Fruit fly (Drosophila melanogaster) whole organism, embryonic: ENCODE measurements around the gene jdp.
A peak's percentile ranks its signal among the peaks of the same experiment; 100 is the strongest.

Experiments
- ATbp ChIP-seq: fragments of 200-800 bp; sonication (Bioruptor generic); optimal IDR thresholded peaks from 2 replicates; lab custom pipeline; 2017; ENCODE audit warnings: missing biosample characterization, mild to moderate bottlenecking, missing genetic modification characterization, missing genetic modification reagents
- Atf-2 ChIP-seq: fragments of 200-800 bp; sonication (Bioruptor generic); optimal IDR thresholded peaks from 2 replicates; lab custom pipeline; 2016; ENCODE audit warnings: missing biosample characterization, missing genetic modification characterization
- B-H2 ChIP-seq: fragments of 200-800 bp; sonication (Bioruptor generic); optimal IDR thresholded peaks from 2 replicates; lab custom pipeline; 2018; ENCODE audit warnings: missing biosample characterization, mild to moderate bottlenecking, missing genetic modification characterization
- CG10321 ChIP-seq: fragments of 200-800 bp; sonication (Bioruptor generic); IDR thresholded peaks from 2 replicates; pipeline ENCODE4 v1.3.6; 2022; ENCODE audit warnings: missing biosample characterization, missing genetic modification characterization
- CG10366 ChIP-seq: fragments of 200-800 bp; sonication (Bioruptor generic); IDR thresholded peaks from 2 replicates; pipeline ENCODE4 v1.3.6; 2022; ENCODE audit warnings: missing biosample characterization, missing genetic modification characterization
- CG10565 ChIP-seq: fragments of 200-800 bp; sonication (Bioruptor generic); optimal IDR thresholded peaks from 3 replicates; lab custom pipeline; 2016; ENCODE audit warnings: missing biosample characterization, mild to moderate bottlenecking, missing genetic modification characterization
- CG11723 ChIP-seq: fragments of 200-800 bp; sonication (Bioruptor generic); optimal IDR thresholded peaks from 2 replicates; lab custom pipeline; 2017; ENCODE audit warnings: missing biosample characterization, mild to moderate bottlenecking, missing genetic modification characterization
- CG12071 ChIP-seq: fragments of 200-800 bp; sonication (Bioruptor generic); optimal IDR thresholded peaks from 3 replicates; lab custom pipeline; 2018; ENCODE audit warnings: missing biosample characterization, mild to moderate bottlenecking, missing genetic modification characterization
- CG14441 ChIP-seq: fragments of 200-800 bp; sonication (Bioruptor generic); IDR thresholded peaks from 2 replicates; pipeline ENCODE4 v1.3.6; 2022; ENCODE audit warnings: missing biosample characterization, missing genetic modification characterization
- CG16779 ChIP-seq: fragments of 200-800 bp; sonication (Bioruptor generic); IDR thresholded peaks from 2 replicates; pipeline ENCODE4 v1.3.6; 2022; ENCODE audit warnings: missing biosample characterization, missing genetic modification characterization
- CG17385 ChIP-seq: fragments of 200-800 bp; sonication (Bioruptor generic); optimal IDR thresholded peaks from 3 replicates; lab custom pipeline; 2018; ENCODE audit warnings: missing biosample characterization, mild to moderate bottlenecking, missing genetic modification characterization
- CG17912 ChIP-seq: fragments of 200-800 bp; sonication (Bioruptor generic); optimal IDR thresholded peaks from 2 replicates; lab custom pipeline; 2018; ENCODE audit warnings: missing biosample characterization, mild to moderate bottlenecking, missing genetic modification characterization
- CG32767 ChIP-seq: fragments of 200-800 bp; sonication (Bioruptor generic); IDR thresholded peaks from 2 replicates; pipeline ENCODE4 v1.3.6; 2022; ENCODE audit warnings: missing biosample characterization, missing genetic modification characterization
- CG9797 ChIP-seq: fragments of 200-800 bp; sonication (Bioruptor generic); optimal IDR thresholded peaks from 3 replicates; lab custom pipeline; 2018; ENCODE audit warnings: missing biosample characterization, mild to moderate bottlenecking, missing genetic modification characterization
- Dek ChIP-seq: fragments of 200-800 bp; sonication (Bioruptor generic); optimal IDR thresholded peaks from 3 replicates; lab custom pipeline; 2019; ENCODE audit warnings: missing biosample characterization, mild to moderate bottlenecking, missing genetic modification characterization, moderate library complexity
- Dll ChIP-seq: fragments of 200-800 bp; sonication (Bioruptor generic); IDR thresholded peaks from 4 replicates; pipeline ENCODE4 v1.3.6; 2022; ENCODE audit warnings: missing biosample characterization, missing genetic modification characterization; ENCODE audit not compliant: partially characterized antibody
- Doc2 ChIP-seq: fragments of 200-800 bp; sonication (Bioruptor generic); IDR thresholded peaks from 2 replicates; pipeline ENCODE4 v1.3.6; 2022; ENCODE audit warnings: missing biosample characterization, missing genetic modification characterization
- Doc3 ChIP-seq: fragments of 200-800 bp; sonication (Bioruptor generic); IDR thresholded peaks from 3 replicates; pipeline ENCODE4 v1.3.6; 2022; ENCODE audit warnings: missing biosample characterization, missing genetic modification characterization; ENCODE audit not compliant: partially characterized antibody
- E2f2 ChIP-seq: fragments of 200-800 bp; sonication (Bioruptor generic); IDR thresholded peaks from 2 replicates; pipeline ENCODE4 v1.3.6; 2022; ENCODE audit warnings: missing biosample characterization, missing genetic modification characterization
- Ets65A ChIP-seq: fragments of 200-800 bp; sonication (Bioruptor generic); peaks from one replicate; lab custom pipeline; 2016; ENCODE audit warnings: missing biosample characterization, missing genetic modification characterization
- HmgZ ChIP-seq: fragments of 200-800 bp; sonication (Bioruptor generic); optimal IDR thresholded peaks from 2 replicates; lab custom pipeline; 2018; ENCODE audit warnings: missing biosample characterization, mild to moderate bottlenecking, missing genetic modification characterization
- Nf-YC ChIP-seq: fragments of 200-800 bp; optimal IDR thresholded peaks from 3 replicates; lab custom pipeline; 2019; ENCODE audit warnings: missing biosample characterization, mild to moderate bottlenecking, missing genetic modification characterization, moderate library complexity
- Opbp ChIP-seq: fragments of 200-800 bp; sonication (Bioruptor generic); IDR thresholded peaks from 3 replicates; pipeline ENCODE4 v1.3.6; 2022; ENCODE audit warnings: missing biosample characterization, missing genetic modification characterization; ENCODE audit not compliant: partially characterized antibody
- Pdp1 ChIP-seq, 2 experiments: fragments of 200-800 bp; sonication (Bioruptor generic); optimal IDR thresholded peaks; 3 replicates each; lab custom pipeline; 2016; ENCODE audit warnings: missing biosample characterization in 2 of 2, missing genetic modification characterization in 2 of 2, mild to moderate bottlenecking in 1 of 2, moderate library complexity in 1 of 2
- Ravus ChIP-seq: fragments of 200-800 bp; sonication (Bioruptor generic); IDR thresholded peaks from 2 replicates; pipeline ENCODE4 v1.3.6; 2022; ENCODE audit warnings: missing biosample characterization, missing genetic modification characterization
- Ssrp ChIP-seq: fragments of 200-800 bp; sonication (Bioruptor generic); optimal IDR thresholded peaks from 2 replicates; lab custom pipeline; 2018; ENCODE audit warnings: missing biosample characterization, mild to moderate bottlenecking, missing genetic modification characterization, moderate library complexity
- Taf1 ChIP-seq: fragments of 200-800 bp; sonication (Bioruptor generic); IDR thresholded peaks from 2 replicates; pipeline ENCODE4 v1.3.6; 2022; ENCODE audit warnings: missing biosample characterization, missing genetic modification characterization
- Vsx1 ChIP-seq: fragments of 200-800 bp; sonication (Bioruptor generic); optimal IDR thresholded peaks from 2 replicates; lab custom pipeline; 2017; ENCODE audit warnings: missing biosample characterization, mild to moderate bottlenecking, missing genetic modification characterization, missing genetic modification reagents
- cato ChIP-seq: fragments of 200-800 bp; sonication (Bioruptor generic); optimal IDR thresholded peaks from 2 replicates; lab custom pipeline; 2016; ENCODE audit warnings: missing biosample characterization, missing genetic modification characterization, borderline replicate concordance
- chinmo ChIP-seq: fragments of 200-800 bp; sonication (Bioruptor generic); IDR thresholded peaks from 4 replicates; pipeline ENCODE4 v1.3.6; 2022; ENCODE audit warnings: missing biosample characterization, missing genetic modification characterization; ENCODE audit not compliant: partially characterized antibody
- chm ChIP-seq: fragments of 200-800 bp; sonication (Bioruptor generic); IDR thresholded peaks from 2 replicates; pipeline ENCODE4 v1.3.6; 2022; ENCODE audit warnings: missing biosample characterization, missing genetic modification characterization
- croc ChIP-seq: fragments of 200-800 bp; sonication (Bioruptor generic); conservative IDR thresholded peaks from 3 replicates; pipeline ENCODE4 v1.3.6; 2022; ENCODE audit warnings: missing biosample characterization, missing genetic modification characterization
- crol ChIP-seq: fragments of 200-800 bp; sonication (Bioruptor generic); IDR thresholded peaks from 2 replicates; pipeline ENCODE4 v1.3.6; 2022; ENCODE audit warnings: missing biosample characterization, missing genetic modification characterization
- dimm ChIP-seq: fragments of 200-800 bp; sonication (Bioruptor generic); IDR thresholded peaks from 2 replicates; pipeline ENCODE4 v1.3.6; 2022; ENCODE audit warnings: missing biosample characterization, missing genetic modification characterization
- gem ChIP-seq: fragments of 200-800 bp; sonication (Bioruptor generic); optimal IDR thresholded peaks from 2 replicates; lab custom pipeline; 2019; ENCODE audit warnings: missing biosample characterization, mild to moderate bottlenecking, missing genetic modification characterization, moderate library complexity
- hb ChIP-seq: fragments of 200-800 bp; sonication (Bioruptor generic); IDR thresholded peaks from 3 replicates; pipeline ENCODE4 v1.3.6; 2022; ENCODE audit warnings: missing biosample characterization, missing genetic modification characterization; ENCODE audit not compliant: partially characterized antibody
- jigr1 ChIP-seq: fragments of 200-800 bp; sonication (Bioruptor generic); IDR thresholded peaks from 3 replicates; pipeline ENCODE4 v1.3.6; 2022; ENCODE audit warnings: missing biosample characterization, missing genetic modification characterization
- lola ChIP-seq, 3 experiments: fragments of >200 bp in 2 of 3; fragments of 200-800 bp in 1 of 3; sonication (Bioruptor generic) in 1 of 3; optimal IDR thresholded peaks; 2 replicates each; lab custom pipeline; 2017 to 2019; ENCODE audit warnings: missing biosample characterization in 3 of 3, missing genetic modification characterization in 3 of 3, mild to moderate bottlenecking in 1 of 3, moderate library complexity in 1 of 3
- lov ChIP-seq, 2 experiments: fragments of 200-800 bp in 1 of 2; fragments of >200 bp in 1 of 2; sonication (Bioruptor generic) in 1 of 2; IDR thresholded peaks in 1 of 2; optimal IDR thresholded peaks in 1 of 2; 2 replicates in 1 of 2; 3 replicates in 1 of 2; pipeline versions ENCODE4 v1.3.6 to Lab custom; 2017 to 2022; ENCODE audit warnings: missing biosample characterization in 1 of 2, missing genetic modification characterization in 1 of 2
- phol ChIP-seq: fragments of 200-800 bp; sonication (Bioruptor generic); optimal IDR thresholded peaks from 3 replicates; lab custom pipeline; 2018; ENCODE audit warnings: missing biosample characterization, mild to moderate bottlenecking, missing genetic modification characterization, moderate library complexity
- sc ChIP-seq, 3 experiments: fragments of >200 bp in 2 of 3; fragments of 200-800 bp in 1 of 3; sonication (Bioruptor generic) in 1 of 3; optimal IDR thresholded peaks; 2 replicates in 2 of 3; 3 replicates in 1 of 3; lab custom pipeline; 2017; ENCODE audit warnings: mild to moderate bottlenecking in 1 of 3, missing biosample characterization in 1 of 3, missing genetic modification characterization in 1 of 3, missing genetic modification reagents in 1 of 3
- seq ChIP-seq: fragments of 200-800 bp; sonication (Bioruptor generic); IDR thresholded peaks from 2 replicates; pipeline ENCODE4 v1.3.6; 2022; ENCODE audit warnings: missing biosample characterization, missing genetic modification characterization
- shn ChIP-seq: fragments of 200-800 bp; sonication (Bioruptor generic); optimal IDR thresholded peaks from 3 replicates; lab custom pipeline; 2016; ENCODE audit warnings: missing biosample characterization, missing genetic modification characterization
- vvl ChIP-seq: fragments of 200-800 bp; sonication (Bioruptor generic); IDR thresholded peaks from 2 replicates; pipeline ENCODE4 v1.3.6; 2022; ENCODE audit warnings: missing biosample characterization, missing genetic modification characterization
- zfh1 ChIP-seq: fragments of 200-800 bp; sonication (Bioruptor generic); IDR thresholded peaks from 3 replicates; pipeline ENCODE4 v1.3.6; 2022; ENCODE audit warnings: missing biosample characterization, missing genetic modification characterization

Gene jdp

DNA sequence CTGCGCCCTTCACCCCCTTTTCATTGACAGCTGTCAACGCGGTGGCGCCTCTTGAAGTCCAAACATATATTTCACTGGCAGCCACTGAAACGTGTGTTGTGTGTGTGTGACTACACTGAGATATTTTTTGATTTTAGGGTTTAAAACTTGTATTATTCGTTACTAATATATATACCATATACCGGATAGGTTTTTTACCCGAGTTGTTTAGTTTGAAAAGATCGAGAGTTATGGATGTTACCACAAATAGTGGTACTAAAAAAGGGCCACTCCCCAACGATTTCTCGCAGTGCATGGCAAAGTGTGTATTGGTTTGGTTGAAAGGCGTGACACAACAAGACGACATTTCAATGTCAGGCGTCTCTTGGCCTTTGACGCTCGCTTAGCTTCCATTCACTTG, 9.6 kb upstream of the jdp start (continued):
- TF ChIP-seq CG17385 (GFP tag; lab: Kevin White, UChicago) (peak; percentile 8), Nf-YC (tag; lab: Kevin White, UChicago) (peak; percentile 11), Ets65A (GFP tag; lab: Kevin White, UChicago) (peak; percentile 42), hb (GFP tag; lab: Robert Waterston, UW) (no peak), E2f2 (GFP tag; lab: Robert Waterston, UW) (no peak), Ravus (no peak), Dek (tag; lab: Kevin White, UChicago) (no peak), gem (peak; percentile 57), CG14441 (GFP tag; lab: Robert Waterston, UW) (peak; percentile 11; the same call in 1 of the 2 replicates)

DNA sequence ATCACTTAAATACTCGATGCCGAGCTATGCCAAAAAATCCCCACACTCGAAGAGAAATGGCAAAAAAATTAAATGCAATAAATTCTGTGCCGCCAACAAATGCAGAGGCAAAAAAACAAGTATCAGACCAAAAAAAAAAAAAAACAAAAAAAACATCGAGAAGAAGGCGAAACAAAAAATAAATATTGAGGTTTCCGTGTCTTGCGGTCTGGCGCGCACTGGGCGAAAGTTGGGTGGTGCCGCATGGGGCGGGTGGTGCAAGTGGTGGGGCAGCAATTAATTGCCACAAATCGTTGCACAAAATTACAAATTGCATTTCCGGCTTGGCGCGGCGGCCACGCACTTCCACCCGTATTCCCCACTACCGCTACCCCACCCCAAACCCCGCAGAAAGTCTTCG, 7.6 kb upstream of the jdp start:
- TF ChIP-seq CG10366 (no peak), Pdp1 (GFP tag; optimal IDR thresholded peaks at IDR 0.05; lab: Kevin White, UChicago) (no peak), crol (GFP tag; lab: Robert Waterston, UW) (peak; percentile 61; the same call in 1 of the 2 replicates), jigr1 (GFP tag; lab: Robert Waterston, UW) (no peak), Opbp (GFP tag; lab: Robert Waterston, UW) (no peak)

- TF ChIP-seq HmgZ = no peak
- TF ChIP-seq CG16779 (GFP tag; lab: Robert Waterston, UW) = no peak
- no peak for TF ChIP-seq sc (optimal IDR thresholded peaks at IDR 0.05; lab: Kevin White, UChicago)
- peak; percentile 55 for TF ChIP-seq sc (GFP tag; optimal IDR thresholded peaks at IDR 0.05; lab: Kevin White, UChicago)
- no peak for TF ChIP-seq CG9797 (GFP tag; lab: Kevin White, UChicago)
- TF ChIP-seq phol (tag; lab: Kevin White, UChicago) = peak; percentile 82
- peak; percentile 39 for TF ChIP-seq CG11723
- 0 out of 3 replicates have a peak, but pooled peaks have one; percentile 29 for TF ChIP-seq zfh1 (GFP tag; lab: Robert Waterston, UW)
- TF ChIP-seq shn (GFP tag; lab: Kevin White, UChicago) = peak; percentile 37
- TF ChIP-seq lov (optimal IDR thresholded peaks at IDR 0.05; lab: Kevin White, UChicago) = no peak
- TF ChIP-seq lov (GFP tag; IDR thresholded peaks at IDR 0.05; lab: Robert Waterston, UW) = no peak
- no peak for TF ChIP-seq Doc2 (GFP tag; lab: Robert Waterston, UW)
- no peak for TF ChIP-seq seq
- no peak for TF ChIP-seq CG10565 (GFP tag; lab: Kevin White, UChicago)
- TF ChIP-seq CG32767 (GFP tag; lab: Robert Waterston, UW) = 0 out of 2 replicates have a peak, but pooled peaks have one; percentile 32
- TF ChIP-seq Taf1 (GFP tag; lab: Robert Waterston, UW) = no peak
- peak; percentile 19 for TF ChIP-seq B-H2 (GFP tag; lab: Kevin White, UChicago)
- TF ChIP-seq dimm = peak; percentile 13; the same call in 1 of the 2 replicates
- no peak for TF ChIP-seq Vsx1 (GFP tag; lab: Kevin White, UChicago)
- TF ChIP-seq Atf-2 (GFP tag; lab: Kevin White, UChicago) = peak; percentile 27
- no peak for TF ChIP-seq CG17912
- TF ChIP-seq CG10321 (GFP tag; lab: Robert Waterston, UW) = peak; percentile 95
- peak; percentile 45 for TF ChIP-seq ATbp (GFP tag; lab: Kevin White, UChicago)
- TF ChIP-seq chm (GFP tag; lab: Robert Waterston, UW) = peak; percentile 52; the same call in 1 of the 2 replicates
- TF ChIP-seq lola (GFP tag; optimal IDR thresholded peaks at IDR 0.05; lab: Kevin White, UChicago) = peak in 1 of 3 experiments; percentile 49
- TF ChIP-seq Ssrp (tag; lab: Kevin White, UChicago) = peak; percentile 62
- TF ChIP-seq Dll (GFP tag; lab: Robert Waterston, UW) = no peak
- TF ChIP-seq chinmo (GFP tag; lab: Robert Waterston, UW) = 0 out of 4 replicates have a peak, but pooled peaks have one; percentile 64
- TF ChIP-seq croc (GFP tag; lab: Robert Waterston, UW) = peak; percentile 21; the same call in 1 of the 3 replicates
- TF ChIP-seq CG12071 (GFP tag; lab: Kevin White, UChicago) = no peak
- TF ChIP-seq vvl = peak; percentile 32; the same call in 1 of the 2 replicates
- TF ChIP-seq Doc3 (GFP tag; lab: Robert Waterston, UW) = no peak; the same call in 2 of the 3 replicates
- TF ChIP-seq cato (GFP tag; lab: Kevin White, UChicago) = peak; percentile 9
Observed at dm6 chr3R:30531989-30532653, 5.3 kb upstream of the jdp start, which contains the start of gene tmod. Gene tmod (plus strand): TSS chr3R:30532607.
